Worm (Caenorhabditis elegans) whole organism, late embryonic: ENCODE results near the gene C04G6.4.

Source experiments
- C08G9.2 ChIP-seq: sonication (generic microtip); optimal IDR thresholded peaks from 2 replicates; lab custom pipeline; 2016; ENCODE audit warnings: mild to moderate bottlenecking, missing genetic modification characterization, moderate library complexity, missing compliant biosample characterization
- C38D4.7 ChIP-seq: fragments of 200-800 bp; sonication (Bioruptor generic); optimal IDR thresholded peaks from 2 replicates; lab custom pipeline; 2018; ENCODE audit warnings: mild to moderate bottlenecking, missing genetic modification characterization, moderate library complexity, missing compliant biosample characterization
- K02D7.2 ChIP-seq: sonication (generic microtip); optimal IDR thresholded peaks from 2 replicates; lab custom pipeline; 2017; ENCODE audit warnings: mild to moderate bottlenecking, missing genetic modification characterization, missing compliant biosample characterization
- T23F11.4 ChIP-seq: fragments of 200-800 bp; sonication (Bioruptor generic); optimal IDR thresholded peaks from 2 replicates; lab custom pipeline; 2018; ENCODE audit warnings: mild to moderate bottlenecking, missing genetic modification characterization, missing compliant biosample characterization
- ahr-1 ChIP-seq: sonication (generic microtip); optimal IDR thresholded peaks from 2 replicates; lab custom pipeline; 2016; ENCODE audit warnings: missing genetic modification characterization, missing compliant biosample characterization
- ceh-14 ChIP-seq: sonication (generic microtip); optimal IDR thresholded peaks from 2 replicates; lab custom pipeline; 2016; ENCODE audit warnings: missing genotype, missing genetic modification characterization, missing compliant biosample characterization
- ceh-2 ChIP-seq: sonication (generic microtip); optimal IDR thresholded peaks from 2 replicates; lab custom pipeline; 2016; ENCODE audit warnings: missing genotype, missing genetic modification characterization, missing compliant biosample characterization
- ceh-30 ChIP-seq: fragments of 150-350 bp; optimal IDR thresholded peaks from 2 replicates; lab custom pipeline; 2014; ENCODE audit warnings: missing biosample characterization, missing genetic modification characterization
- ceh-31 ChIP-seq: sonication (generic microtip); optimal IDR thresholded peaks from 2 replicates; lab custom pipeline; 2016; ENCODE audit warnings: missing genetic modification characterization, missing compliant biosample characterization
- ceh-34 ChIP-seq: sonication (generic microtip); optimal IDR thresholded peaks from 2 replicates; lab custom pipeline; 2016; ENCODE audit warnings: mild to moderate bottlenecking, missing genetic modification characterization, missing compliant biosample characterization
- ceh-6 ChIP-seq: fragments of 200-800 bp; sonication (Bioruptor generic); optimal IDR thresholded peaks from 2 replicates; lab custom pipeline; 2018; ENCODE audit warnings: mild to moderate bottlenecking, missing genetic modification characterization, missing compliant biosample characterization
- ceh-9 ChIP-seq: sonication (generic microtip); optimal IDR thresholded peaks from 2 replicates; lab custom pipeline; 2016; ENCODE audit warnings: mild to moderate bottlenecking, missing genetic modification characterization, inconsistent platforms, missing compliant biosample characterization
- che-1 ChIP-seq: sonication (generic microtip); optimal IDR thresholded peaks from 2 replicates; lab custom pipeline; 2016; ENCODE audit warnings: mild to moderate bottlenecking, missing genetic modification characterization, missing compliant biosample characterization
- dmd-4 ChIP-seq: sonication (generic microtip); optimal IDR thresholded peaks from 2 replicates; lab custom pipeline; 2016; ENCODE audit warnings: borderline replicate concordance, missing genetic modification characterization, missing compliant biosample characterization
- elt-2 ChIP-seq: sonication (generic microtip); optimal IDR thresholded peaks from 2 replicates; lab custom pipeline; 2016; ENCODE audit warnings: missing genetic modification reagents, missing genetic modification characterization, missing compliant biosample characterization
- elt-4 ChIP-seq: sonication (generic microtip); optimal IDR thresholded peaks from 2 replicates; lab custom pipeline; 2016; ENCODE audit warnings: missing genetic modification characterization, missing compliant biosample characterization
- ets-4 ChIP-seq: sonication (generic microtip); optimal IDR thresholded peaks from 2 replicates; lab custom pipeline; 2016; ENCODE audit warnings: missing genetic modification characterization, missing compliant biosample characterization
- fax-1 ChIP-seq: sonication (generic microtip); optimal IDR thresholded peaks from 2 replicates; lab custom pipeline; 2016; ENCODE audit warnings: missing genotype, missing genetic modification characterization, missing compliant biosample characterization
- fkh-10 ChIP-seq: fragments of 150-350 bp; optimal IDR thresholded peaks from 2 replicates; lab custom pipeline; 2014; ENCODE audit warnings: missing biosample characterization, missing genetic modification reagents, missing genetic modification characterization
- fkh-6 ChIP-seq: sonication (generic microtip); optimal IDR thresholded peaks from 2 replicates; lab custom pipeline; 2016; ENCODE audit warnings: missing genetic modification characterization, missing compliant biosample characterization
- hlh-30 ChIP-seq: sonication (generic microtip); optimal IDR thresholded peaks from 2 replicates; lab custom pipeline; 2017; ENCODE audit warnings: antibody characterized with exemption, missing genetic modification characterization, missing compliant biosample characterization; ENCODE audit not compliant: insufficient read depth
- hlh-6 ChIP-seq: sonication (generic microtip); optimal IDR thresholded peaks from 2 replicates; lab custom pipeline; 2016; ENCODE audit warnings: missing genotype, missing genetic modification characterization, missing compliant biosample characterization
- hlh-8 ChIP-seq: sonication (generic microtip); optimal IDR thresholded peaks from 2 replicates; lab custom pipeline; 2016; ENCODE audit warnings: missing genotype, missing genetic modification characterization, missing compliant biosample characterization
- lin-11 ChIP-seq: fragments of 200-800 bp; sonication (Bioruptor generic); optimal IDR thresholded peaks from 2 replicates; lab custom pipeline; 2018; ENCODE audit warnings: mild to moderate bottlenecking, missing genetic modification characterization, missing compliant biosample characterization
- nhr-11 ChIP-seq: fragments of 150-350 bp; optimal IDR thresholded peaks from 2 replicates; lab custom pipeline; 2014; ENCODE audit warnings: missing biosample characterization, missing genetic modification characterization
- nhr-232 ChIP-seq: sonication (generic microtip); optimal IDR thresholded peaks from 2 replicates; lab custom pipeline; 2016; ENCODE audit warnings: missing genetic modification characterization, missing compliant biosample characterization
- npax-4 ChIP-seq: sonication (generic microtip); optimal IDR thresholded peaks from 2 replicates; lab custom pipeline; 2016; ENCODE audit warnings: missing genetic modification characterization, missing compliant biosample characterization
- pag-3 ChIP-seq: sonication (generic microtip); optimal IDR thresholded peaks from 2 replicates; lab custom pipeline; 2016; ENCODE audit warnings: missing compliant biosample characterization, missing genetic modification characterization, borderline replicate concordance
- pat-9 ChIP-seq: fragments of 200-800 bp; sonication (Bioruptor generic); optimal IDR thresholded peaks from 2 replicates; lab custom pipeline; 2018; ENCODE audit warnings: mild to moderate bottlenecking, missing genetic modification characterization, moderate library complexity, missing compliant biosample characterization
- pax-1 ChIP-seq: fragments of 150-350 bp; optimal IDR thresholded peaks from 2 replicates; lab custom pipeline; 2014; ENCODE audit warnings: missing biosample characterization, missing genetic modification characterization
- pqm-1 ChIP-seq: sonication (generic microtip); optimal IDR thresholded peaks from 2 replicates; lab custom pipeline; 2016; ENCODE audit warnings: missing genetic modification characterization, missing compliant biosample characterization
- ref-2 ChIP-seq: sonication (generic microtip); optimal IDR thresholded peaks from 2 replicates; lab custom pipeline; 2016; ENCODE audit warnings: missing genetic modification characterization, missing compliant biosample characterization
- sox-2 ChIP-seq: fragments of 200-800 bp; sonication (Bioruptor generic); IDR thresholded peaks from 2 replicates; pipeline ENCODE4 v1.3.6; 2022; ENCODE audit warnings: missing genetic modification reagents, missing genetic modification characterization, missing compliant biosample characterization
- sox-4 ChIP-seq: sonication (generic microtip); optimal IDR thresholded peaks from 2 replicates; lab custom pipeline; 2017; ENCODE audit warnings: mild to moderate bottlenecking, missing genetic modification characterization, inconsistent platforms, missing compliant biosample characterization
- syd-9 ChIP-seq: sonication (generic microtip); optimal IDR thresholded peaks from 2 replicates; lab custom pipeline; 2016; ENCODE audit warnings: mild to moderate bottlenecking, missing genetic modification characterization, moderate library complexity, missing compliant biosample characterization
- ttx-3 ChIP-seq: sonication (generic microtip); optimal IDR thresholded peaks from 2 replicates; lab custom pipeline; 2016; ENCODE audit warnings: missing genetic modification reagents, missing genetic modification characterization, missing compliant biosample characterization
- zip-5 ChIP-seq: sonication (generic microtip); optimal IDR thresholded peaks from 2 replicates; lab custom pipeline; 2016; ENCODE audit warnings: missing genetic modification characterization, missing compliant biosample characterization
- ztf-16 ChIP-seq: sonication (generic microtip); optimal IDR thresholded peaks from 2 replicates; lab custom pipeline; 2017; ENCODE audit warnings: missing genetic modification characterization, missing compliant biosample characterization

C04G6.4 gene

ce11 chrII:5060719-5061118 is 22.5 kb downstream of the C04G6.4 start, which contains the start of gene pho-12:
TSS of gene pho-12 (minus strand) at chrII:5060819.
- TF ChIP-seq C38D4.7 (GFP tag; lab: Kevin White, UChicago): no peak
- TF ChIP-seq ceh-30 (tag; lab: Kevin White, UChicago): no peak
- TF ChIP-seq sox-2: no peak
- TF ChIP-seq ref-2 (tag; lab: Kevin White, UChicago): no peak
- TF ChIP-seq ceh-14 (tag; lab: Kevin White, UChicago): no peak
- no peak for TF ChIP-seq elt-2 (tag; lab: Kevin White, UChicago)
- TF ChIP-seq fkh-10 (GFP tag; lab: Kevin White, UChicago): no peak
- no peak for TF ChIP-seq npax-4 (tag; lab: Kevin White, UChicago)
- no peak for TF ChIP-seq hlh-8 (tag; lab: Kevin White, UChicago)
- TF ChIP-seq K02D7.2 (tag; lab: Kevin White, UChicago): no peak
- TF ChIP-seq che-1 (tag; lab: Kevin White, UChicago): no peak
- TF ChIP-seq ceh-9: no peak
- no peak for TF ChIP-seq elt-4 (tag; lab: Kevin White, UChicago)
- TF ChIP-seq C08G9.2 (tag; lab: Kevin White, UChicago): no peak
- no peak for TF ChIP-seq ahr-1 (tag; lab: Kevin White, UChicago)
- TF ChIP-seq zip-5: no peak
- no peak for TF ChIP-seq T23F11.4
- no peak for TF ChIP-seq nhr-232 (tag; lab: Kevin White, UChicago)
- TF ChIP-seq pax-1 (tag; lab: Kevin White, UChicago): no peak

- no peak for TF ChIP-seq pat-9 (tag; lab: Kevin White, UChicago)
- TF ChIP-seq elt-4 (tag; lab: Kevin White, UChicago): no peak
- TF ChIP-seq ceh-34: no peak
- TF ChIP-seq fkh-6: no peak
- no peak for TF ChIP-seq ets-4
- TF ChIP-seq nhr-11 (tag; lab: Kevin White, UChicago): no peak
- TF ChIP-seq ceh-9: no peak
- no peak for TF ChIP-seq ref-2 (tag; lab: Kevin White, UChicago)
- TF ChIP-seq zip-5: no peak
- TF ChIP-seq dmd-4 (tag; lab: Kevin White, UChicago): no peak
- TF ChIP-seq pag-3 (tag; lab: Kevin White, UChicago): no peak
- no peak for TF ChIP-seq npax-4 (tag; lab: Kevin White, UChicago)
Measured at ce11 chrII:5058036-5058435, 25.2 kb downstream of the C04G6.4 start, which contains the start of gene C27A2.12. TSS of gene C27A2.12 (minus strand) at chrII:5058136.

ce11 chrII:5057315-5057714 is 25.9 kb downstream of the C04G6.4 start:
- TF ChIP-seq pax-1 (tag; lab: Kevin White, UChicago): no peak
- TF ChIP-seq fkh-10 (GFP tag; lab: Kevin White, UChicago): no peak
- TF ChIP-seq elt-2 (tag; lab: Kevin White, UChicago): peak; percentile 96
- no peak for TF ChIP-seq nhr-11 (tag; lab: Kevin White, UChicago)
- TF ChIP-seq fax-1 (tag; lab: Kevin White, UChicago): peak; percentile 3
- TF ChIP-seq pqm-1 (tag; lab: Kevin White, UChicago): no peak
- TF ChIP-seq ceh-2: no peak
- no peak for TF ChIP-seq syd-9 (tag; lab: Kevin White, UChicago)
- no peak for TF ChIP-seq ceh-6 (GFP tag; lab: Kevin White, UChicago)
- TF ChIP-seq che-1 (tag; lab: Kevin White, UChicago): peak; percentile 46
- TF ChIP-seq ceh-34: no peak
- TF ChIP-seq ceh-31 (tag; lab: Kevin White, UChicago): no peak
- peak; percentile 33 for TF ChIP-seq hlh-6
- no peak for TF ChIP-seq hlh-30
- TF ChIP-seq lin-11 (tag; lab: Kevin White, UChicago): no peak
- TF ChIP-seq sox-4 (tag; lab: Kevin White, UChicago): peak; percentile 9
- TF ChIP-seq ztf-16 (tag; lab: Kevin White, UChicago): peak; percentile 44
- TF ChIP-seq ttx-3 (tag; lab: Kevin White, UChicago): peak; percentile 12
- TF ChIP-seq K02D7.2 (tag; lab: Kevin White, UChicago): no peak
- no peak for TF ChIP-seq pag-3 (tag; lab: Kevin White, UChicago)
- peak; percentile 35 for TF ChIP-seq nhr-232 (tag; lab: Kevin White, UChicago)
